1 fruit fly cellular context compared by ENCODE assay signal in the genomic region with DNA sequence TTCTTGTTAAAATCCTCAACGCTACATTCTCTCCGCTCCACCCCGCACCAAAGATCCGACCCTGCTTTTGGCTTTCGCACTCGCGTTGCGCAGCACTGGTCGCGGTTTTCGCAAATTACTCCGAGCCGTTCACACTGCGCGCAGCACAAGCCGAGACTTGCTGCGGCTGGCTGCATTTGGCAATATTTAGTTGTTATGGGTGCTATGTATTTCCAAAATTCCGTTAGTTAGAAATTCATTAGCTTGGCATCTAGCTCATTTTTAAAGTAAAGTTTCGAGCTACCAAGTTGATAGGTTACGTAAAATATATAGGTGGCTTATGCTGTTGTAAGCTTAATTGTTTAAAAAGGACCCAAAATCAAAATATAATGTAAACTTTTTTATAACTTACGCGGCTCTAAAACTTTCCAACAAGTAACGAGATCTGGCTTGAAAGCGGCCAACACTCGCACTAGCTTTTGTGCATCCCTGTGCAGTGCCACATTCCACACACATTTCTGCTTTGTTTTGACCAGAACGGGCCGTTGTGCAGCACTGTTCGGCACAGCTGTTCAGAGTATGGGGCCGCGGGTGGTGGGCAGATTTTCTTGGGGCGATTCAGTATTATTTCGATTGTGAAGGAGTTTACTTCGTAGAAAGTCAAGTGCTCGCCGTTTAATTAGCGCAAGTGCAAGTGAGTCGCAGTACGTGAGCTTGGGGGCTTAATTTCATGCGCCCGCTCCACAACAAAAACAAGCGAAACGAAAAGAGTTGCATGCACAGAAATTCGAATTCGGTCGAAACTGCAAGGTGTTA.
TF ChIP-seq lines count a peak whose summit lies in the region.

A gene (minus strand): TSS at position 63 of the 795 bp plus-strand sequence.
A gene (plus strand): TSS at position 554 of the 795 bp plus-strand sequence.

TF ChIP-seq in whole organism, embryonic, 481 proteins besides CTCF, POLR2A, EP300 and RAD21 (continued from another document and continues in another):
- TF ChIP-seq CG16813 (GFP tag; IDR thresholded peaks at IDR 0.05; lab: Robert Waterston, UW; ENCODE audit: partially characterized antibody) (peak; percentile 7; the same call in 1 of the 3 replicates), CG3995 (GFP tag; optimal IDR thresholded peaks at IDR 0.05; lab: Kevin White, UChicago) (peak; percentile 95), mam (GFP tag; optimal IDR thresholded peaks at IDR 0.05; lab: Kevin White, UChicago) (peak; percentile 83), pho (GFP tag; optimal IDR thresholded peaks at IDR 0.05; lab: Kevin White, UChicago) (peak; percentile 91), CG15011 (GFP tag; optimal IDR thresholded peaks at IDR 0.05; lab: Kevin White, UChicago) (peak; percentile 54), kni (GFP tag; optimal IDR thresholded peaks at IDR 0.05; lab: Kevin White, UChicago) (peak; percentile 11), pb (GFP tag; optimal IDR thresholded peaks at IDR 0.05; lab: Kevin White, UChicago) (peak; percentile 62), B-H2 (GFP tag; optimal IDR thresholded peaks at IDR 0.05; lab: Kevin White, UChicago) (peak; percentile 58), CG8765 (GFP tag; IDR thresholded peaks at IDR 0.05; lab: Robert Waterston, UW) (0 out of 2 replicates have a peak, but pooled peaks have one; percentile 7), CG42726 (GFP tag; IDR thresholded peaks at IDR 0.05; lab: Robert Waterston, UW; ENCODE audit: partially characterized antibody) (peak; percentile 71), MBD-R2 (GFP tag; IDR thresholded peaks at IDR 0.05; lab: Robert Waterston, UW) (peak; percentile 82), CG15073 (GFP tag; optimal IDR thresholded peaks at IDR 0.05; lab: Kevin White, UChicago) (no peak), Hsf (GFP tag; optimal IDR thresholded peaks at IDR 0.05; lab: Kevin White, UChicago) (peak; percentile 85), CG8359 (GFP tag; optimal IDR thresholded peaks at IDR 0.05; lab: Kevin White, UChicago; ENCODE audit: borderline replicate concordance) (no peak), ap (GFP tag; IDR thresholded peaks at IDR 0.05; lab: Robert Waterston, UW) (no peak), E2f2 (GFP tag; IDR thresholded peaks at IDR 0.05; lab: Robert Waterston, UW) (no peak; the same call in none of the 2 replicates), Awh (GFP tag; IDR thresholded peaks at IDR 0.05; lab: Robert Waterston, UW) (0 out of 2 replicates have a peak, but pooled peaks have one; percentile 24), Doc2 (GFP tag; IDR thresholded peaks at IDR 0.05; lab: Robert Waterston, UW) (0 out of 2 replicates have a peak, but pooled peaks have one; percentile 29), CG10654 (GFP tag; optimal IDR thresholded peaks at IDR 0.05; lab: Kevin White, UChicago) (peak; percentile 45), prd (optimal IDR thresholded peaks at IDR 0.05; lab: Kevin White, UChicago) (no peak), prd (GFP tag; IDR thresholded peaks at IDR 0.05; lab: Robert Waterston, UW) (peak; percentile 57; the same call in 2 of the 3 replicates), Rfx (GFP tag; IDR thresholded peaks at IDR 0.05; lab: Robert Waterston, UW) (peak; percentile 84), MESR4 (GFP tag; optimal IDR thresholded peaks at IDR 0.05; lab: Kevin White, UChicago) (peak; percentile 41), CG33557 (GFP tag; optimal IDR thresholded peaks at IDR 0.05; lab: Kevin White, UChicago) (no peak), bowl (GFP tag; IDR thresholded peaks at IDR 0.05; lab: Robert Waterston, UW) (no peak), Jarid2 (GFP tag; optimal IDR thresholded peaks at IDR 0.05; lab: Kevin White, UChicago) (peak; percentile 93), crc (GFP tag; optimal IDR thresholded peaks at IDR 0.05; lab: Kevin White, UChicago) (peak; percentile 67), trem (tag; optimal IDR thresholded peaks at IDR 0.05; lab: Kevin White, UChicago) (peak; percentile 48), CG4404 (GFP tag; IDR thresholded peaks at IDR 0.05; lab: Robert Waterston, UW) (peak; percentile 65), Sox100B (GFP tag; optimal IDR thresholded peaks at IDR 0.05; lab: Kevin White, UChicago) (no peak), ara (GFP tag; IDR thresholded peaks at IDR 0.05; lab: Robert Waterston, UW) (0 out of 2 replicates have a peak, but pooled peaks have one; percentile 50), CG15514 (GFP tag; optimal IDR thresholded peaks at IDR 0.05; lab: Kevin White, UChicago) (peak; percentile 38), pros (GFP tag; optimal IDR thresholded peaks at IDR 0.05; lab: Kevin White, UChicago) (no peak), CG30431 (GFP tag; optimal IDR thresholded peaks at IDR 0.05; lab: Kevin White, UChicago) (peak; percentile 56), CG2889 (GFP tag; IDR thresholded peaks at IDR 0.05; lab: Robert Waterston, UW) (no peak; the same call in 2 of the 3 replicates), Usf (GFP tag; optimal IDR thresholded peaks at IDR 0.05; lab: Kevin White, UChicago) (peak; percentile 46), CG10543 (GFP tag; optimal IDR thresholded peaks at IDR 0.05; lab: Kevin White, UChicago) (peak; percentile 71), h (optimal IDR thresholded peaks at IDR 0.05; lab: Kevin White, UChicago) (no peak), CoRest (tag; optimal IDR thresholded peaks at IDR 0.05; lab: Kevin White, UChicago) (peak; percentile 83), crol (GFP tag; IDR thresholded peaks at IDR 0.05; lab: Robert Waterston, UW) (peak; percentile 95), jigr1 (GFP tag; IDR thresholded peaks at IDR 0.05; lab: Robert Waterston, UW) (peak; percentile 68; the same call in 2 of the 3 replicates), wor (GFP tag; IDR thresholded peaks at IDR 0.05; lab: Robert Waterston, UW) (peak; percentile 47; the same call in 1 of the 2 replicates), CG4360 (GFP tag; IDR thresholded peaks at IDR 0.05; lab: Robert Waterston, UW) (no peak), Elba2 (GFP tag; optimal IDR thresholded peaks at IDR 0.05; lab: Kevin White, UChicago) (peak; percentile 67), yki (optimal IDR thresholded peaks at IDR 0.05; lab: Kevin White, UChicago) (no peak), dimm (GFP tag; IDR thresholded peaks at IDR 0.05; lab: Robert Waterston, UW) (no peak), gro (GFP tag; optimal IDR thresholded peaks at IDR 0.05; lab: Kevin White, UChicago) (peak; percentile 84), Hr78 (GFP tag; optimal IDR thresholded peaks at IDR 0.05; lab: Kevin White, UChicago) (no peak), br (optimal IDR thresholded peaks at IDR 0.05; lab: Kevin White, UChicago) (no peak), Scr (GFP tag; IDR thresholded peaks at IDR 0.05; lab: Robert Waterston, UW; ENCODE audit: partially characterized antibody) (no peak), sqz (GFP tag; optimal IDR thresholded peaks at IDR 0.05; lab: Kevin White, UChicago) (no peak), CG2116 (GFP tag; optimal IDR thresholded peaks at IDR 0.05; lab: Kevin White, UChicago) (peak; percentile 91), CG13287 (GFP tag; IDR thresholded peaks at IDR 0.05; lab: Robert Waterston, UW; ENCODE audit: partially characterized antibody) (peak; percentile 14; the same call in 1 of the 2 replicates), CG8924 (tag; optimal IDR thresholded peaks at IDR 0.05; lab: Kevin White, UChicago) (peak; percentile 50), gsb-n (tag; optimal IDR thresholded peaks at IDR 0.05; lab: Kevin White, UChicago) (peak; percentile 35), Mad (GFP tag; optimal IDR thresholded peaks at IDR 0.05; lab: Kevin White, UChicago) (peak; percentile 67), sc (optimal IDR thresholded peaks at IDR 0.05; lab: Kevin White, UChicago) (no peak), sc (GFP tag; optimal IDR thresholded peaks at IDR 0.05; lab: Kevin White, UChicago) (peak; percentile 12), CG18619 (GFP tag; optimal IDR thresholded peaks at IDR 0.05; lab: Kevin White, UChicago) (peak; percentile 79), Bgb (GFP tag; IDR thresholded peaks at IDR 0.05; lab: Robert Waterston, UW; ENCODE audit: partially characterized antibody) (peak; percentile 34; the same call in 1 of the 2 replicates), ssp (GFP tag; IDR thresholded peaks at IDR 0.05; lab: Robert Waterston, UW) (peak; percentile 79), CG2199 (GFP tag; IDR thresholded peaks at IDR 0.05; lab: Robert Waterston, UW) (peak; percentile 23; the same call in 2 of the 3 replicates), CG2712 (tag; optimal IDR thresholded peaks at IDR 0.05; lab: Kevin White, UChicago) (peak; percentile 68), Side (GFP tag; optimal IDR thresholded peaks at IDR 0.05; lab: Kevin White, UChicago) (peak; percentile 77), pzg (GFP tag; optimal IDR thresholded peaks at IDR 0.05; lab: Kevin White, UChicago) (peak; percentile 73), CG17385 (GFP tag; optimal IDR thresholded peaks at IDR 0.05; lab: Kevin White, UChicago) (peak; percentile 26), CG17802 (tag; optimal IDR thresholded peaks at IDR 0.05; lab: Kevin White, UChicago) (peak; percentile 71), CG10147 (GFP tag; optimal IDR thresholded peaks at IDR 0.05; lab: Kevin White, UChicago) (peak; percentile 51), CG11247 (GFP tag; IDR thresholded peaks at IDR 0.05; lab: Robert Waterston, UW) (peak; percentile 50), jumu (GFP tag; optimal IDR thresholded peaks at IDR 0.05; lab: Kevin White, UChicago) (peak; percentile 80), D19A (tag; optimal IDR thresholded peaks at IDR 0.05; lab: Kevin White, UChicago) (no peak), en (GFP tag; optimal IDR thresholded peaks at IDR 0.05; lab: Kevin White, UChicago) (peak; percentile 34), fd3F (GFP tag; optimal IDR thresholded peaks at IDR 0.05; lab: Kevin White, UChicago) (peak; percentile 10), Xrp1 (GFP tag; IDR thresholded peaks at IDR 0.05; lab: Robert Waterston, UW) (no peak), MTF-1 (GFP tag; optimal IDR thresholded peaks at IDR 0.05; lab: Kevin White, UChicago; ENCODE audit: borderline replicate concordance) (peak; percentile 25), sima (GFP tag; optimal IDR thresholded peaks at IDR 0.05; lab: Kevin White, UChicago) (peak; percentile 2), CG8388 (GFP tag; optimal IDR thresholded peaks at IDR 0.05; lab: Kevin White, UChicago) (peak; percentile 41), H2.0 (GFP tag; IDR thresholded peaks at IDR 0.05; lab: Robert Waterston, UW) (peak; percentile 57; the same call in 1 of the 2 replicates), cas (GFP tag; IDR thresholded peaks at IDR 0.05; lab: Robert Waterston, UW) (no peak; the same call in 1 of the 2 replicates), tap (tag; optimal IDR thresholded peaks at IDR 0.05; lab: Kevin White, UChicago) (peak; percentile 3), tll (GFP tag; optimal IDR thresholded peaks at IDR 0.05; lab: Kevin White, UChicago) (peak; percentile 44 to 91), CG4854 (GFP tag; optimal IDR thresholded peaks at IDR 0.05; lab: Kevin White, UChicago) (peak; percentile 51), CG14441 (GFP tag; IDR thresholded peaks at IDR 0.05; lab: Robert Waterston, UW) (peak; percentile 67; the same call in 1 of the 2 replicates), CG12236 (GFP tag; optimal IDR thresholded peaks at IDR 0.05; lab: Kevin White, UChicago) (peak; percentile 46), bigmax (GFP tag; optimal IDR thresholded peaks at IDR 0.05; lab: Kevin White, UChicago) (no peak), Six4 (GFP tag; optimal IDR thresholded peaks at IDR 0.05; lab: Kevin White, UChicago) (peak; percentile 42), Neu2 (GFP tag; optimal IDR thresholded peaks at IDR 0.05; lab: Kevin White, UChicago; ENCODE audit: borderline replicate concordance) (peak; percentile 45), CG15269 (tag; optimal IDR thresholded peaks at IDR 0.05; lab: Kevin White, UChicago) (peak; percentile 63), CG34422 (GFP tag; IDR thresholded peaks at IDR 0.05; lab: Robert Waterston, UW) (peak; percentile 68), Hmx (GFP tag; optimal IDR thresholded peaks at IDR 0.05; lab: Kevin White, UChicago) (no peak), NFAT (GFP tag; IDR thresholded peaks at IDR 0.05; lab: Robert Waterston, UW) (peak; percentile 89), Atf6 (GFP tag; IDR thresholded peaks at IDR 0.05; lab: Robert Waterston, UW) (0 out of 2 replicates have a peak, but pooled peaks have one; percentile 8), Meics (GFP tag; optimal IDR thresholded peaks at IDR 0.05; lab: Kevin White, UChicago) (peak; percentile 77), CG16815 (GFP tag; optimal IDR thresholded peaks at IDR 0.05; lab: Kevin White, UChicago) (peak; percentile 82), CG9215 (GFP tag; IDR thresholded peaks at IDR 0.05; lab: Robert Waterston, UW) (peak; percentile 76; the same call in 1 of the 2 replicates), CG33213 (GFP tag; optimal IDR thresholded peaks at IDR 0.05; lab: Kevin White, UChicago) (peak; percentile 25), dati (GFP tag; IDR thresholded peaks at IDR 0.05; lab: Robert Waterston, UW) (no peak), CG31441 (GFP tag; IDR thresholded peaks at IDR 0.05; lab: Robert Waterston, UW) (peak; percentile 73; the same call in 1 of the 2 replicates), Hmr (GFP tag; optimal IDR thresholded peaks at IDR 0.05; lab: Kevin White, UChicago) (peak; percentile 76), CG1647 (GFP tag; optimal IDR thresholded peaks at IDR 0.05; lab: Kevin White, UChicago) (peak; percentile 61), Taf1 (GFP tag; IDR thresholded peaks at IDR 0.05; lab: Robert Waterston, UW) (no peak; the same call in 1 of the 2 replicates), Sry-δ (GFP tag; optimal IDR thresholded peaks at IDR 0.05; lab: Kevin White, UChicago) (peak; percentile 65), hb (GFP tag; IDR thresholded peaks at IDR 0.05; lab: Robert Waterston, UW; ENCODE audit: partially characterized antibody) (no peak), dpn (GFP tag; optimal IDR thresholded peaks at IDR 0.05; lab: Kevin White, UChicago) (peak; percentile 68 to 84), CG15696 (tag; optimal IDR thresholded peaks at IDR 0.05; lab: Kevin White, UChicago) (peak; percentile 49), CG1832 (GFP tag; optimal IDR thresholded peaks at IDR 0.05; lab: Kevin White, UChicago) (no peak), Ravus (GFP tag; IDR thresholded peaks at IDR 0.05; lab: Robert Waterston, UW) (no peak), tin (GFP tag; optimal IDR thresholded peaks at IDR 0.05; lab: Kevin White, UChicago) (peak; percentile 84), tgo (GFP tag; IDR thresholded peaks at IDR 0.05; lab: Robert Waterston, UW) (peak; percentile 58; the same call in 1 of the 3 replicates), NC2β (GFP tag; optimal IDR thresholded peaks at IDR 0.05; lab: Kevin White, UChicago) (peak; percentile 59), Nf-YA (GFP tag; IDR thresholded peaks at IDR 0.05; lab: Robert Waterston, UW) (no peak), zf30C (GFP tag; optimal IDR thresholded peaks at IDR 0.05; lab: Kevin White, UChicago) (no peak), CG9817 (tag; optimal IDR thresholded peaks at IDR 0.05; lab: Kevin White, UChicago) (peak; percentile 67), Gug (GFP tag; IDR thresholded peaks at IDR 0.05; lab: Robert Waterston, UW) (peak; percentile 72; the same call in 3 of the 4 replicates), Dref (GFP tag; IDR thresholded peaks at IDR 0.05; lab: Robert Waterston, UW) (peak; percentile 47)
